Worm (Caenorhabditis elegans) whole organism, L2 larva: ENCODE data around the gene otpl-8.

Experiments
- mbf-1 ChIP-seq: sonication (generic microtip); optimal IDR thresholded peaks from 2 replicates; lab custom pipeline; 2017; ENCODE audit warnings: missing biosample characterization, missing genetic modification characterization
- nhr-77 ChIP-seq: fragments of 150-350 bp; optimal IDR thresholded peaks from 2 replicates; lab custom pipeline; 2014; ENCODE audit warnings: missing biosample characterization, missing genetic modification characterization
- snpc-4 ChIP-seq: fragments of 150-350 bp; optimal IDR thresholded peaks from 2 replicates; lab custom pipeline; 2014; ENCODE audit warnings: missing biosample characterization, missing genetic modification characterization
- unc-39 ChIP-seq: fragments of 150-350 bp; optimal IDR thresholded peaks from 2 replicates; lab custom pipeline; 2014; ENCODE audit warnings: missing biosample characterization, missing genetic modification characterization

- TF ChIP-seq snpc-4 (tag; lab: Kevin White, UChicago) = no peak
- TF ChIP-seq mbf-1 (tag; lab: Kevin White, UChicago) = no peak
- TF ChIP-seq unc-39 = no peak
- no peak for TF ChIP-seq nhr-77 (tag; lab: Kevin White, UChicago)
These were observed 19.8 kb upstream of the otpl-8 start, which contains the start of gene C04B4.4 for ce11 chrX:12290539-12290938.
